Worm (Caenorhabditis elegans): ENCODE data around the gene dml-1.

Gene dml-1

DNA sequence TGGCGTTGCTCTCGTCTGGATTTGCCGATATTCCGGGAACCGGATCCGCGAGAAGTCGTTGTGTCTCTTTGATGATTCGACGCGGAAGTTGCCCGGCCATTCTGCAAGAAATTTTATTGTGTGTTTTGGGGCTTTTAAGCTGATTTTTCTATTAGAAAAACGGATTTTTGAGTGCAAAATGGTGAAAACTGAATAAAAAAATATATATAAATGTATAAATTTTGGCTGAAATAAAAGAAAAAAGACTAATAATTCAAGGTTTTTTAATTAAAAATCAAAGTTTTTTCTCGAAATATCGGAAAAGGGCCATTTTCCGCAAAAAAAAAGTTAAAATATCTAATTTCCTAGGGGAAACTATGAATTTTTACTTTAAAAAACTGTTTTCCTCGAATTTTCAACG is 38.8 kb downstream of the dml-1 start, which contains the start of gene ubc-13:
TSS of gene ubc-13 (minus strand) at position 101 of the 400 bp plus-strand sequence.
- TF ChIP-seq ceh-19 (GFP tag; optimal IDR thresholded peaks at IDR 0.05) (no peak), ceh-6 (GFP tag; optimal IDR thresholded peaks at IDR 0.05) (no peak), T23F11.4 (GFP tag; optimal IDR thresholded peaks at IDR 0.05) (no peak), pha-2 (tag; optimal IDR thresholded peaks at IDR 0.05) (no peak), fkh-10 (GFP tag; optimal IDR thresholded peaks at IDR 0.05) (no peak), pax-1 (tag; optimal IDR thresholded peaks at IDR 0.05) (no peak), hlh-6 (tag; optimal IDR thresholded peaks at IDR 0.05) (no peak), ceh-2 (tag; optimal IDR thresholded peaks at IDR 0.05) (no peak), hlh-15 (tag; optimal IDR thresholded peaks at IDR 0.05) (no peak)

DNA sequence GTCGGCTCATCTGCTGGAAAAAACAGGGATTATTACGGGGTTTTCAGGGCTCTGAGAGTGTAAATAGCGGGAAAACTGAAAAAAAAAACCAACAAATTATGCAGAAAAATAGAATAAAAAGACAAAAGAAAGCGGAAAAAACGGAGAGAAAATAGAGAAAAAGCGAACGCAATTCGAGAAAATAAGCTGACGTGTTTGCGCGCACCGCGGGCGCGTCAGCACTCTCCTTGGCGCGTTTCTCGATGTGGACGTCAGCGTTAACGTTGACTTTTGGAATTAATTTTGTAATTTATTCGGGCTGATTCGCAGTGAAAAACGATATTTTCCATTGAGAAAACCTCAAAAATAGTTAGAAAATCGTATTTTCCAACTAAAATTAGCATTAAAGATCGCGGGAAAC is 41.7 kb downstream of the dml-1 start, which contains the start of gene manf-1:
TSS of gene manf-1 (minus strand) at position 13 of the 400 bp plus-strand sequence.
- TF ChIP-seq elt-2 (tag; optimal IDR thresholded peaks at IDR 0.05) (no peak), K02D7.2 (tag; optimal IDR thresholded peaks at IDR 0.05) (no peak), rnt-1 (tag; optimal IDR thresholded peaks at IDR 0.05) (no peak), C38D4.7 (GFP tag; optimal IDR thresholded peaks at IDR 0.05) (no peak), ceh-31 (tag; optimal IDR thresholded peaks at IDR 0.05) (peak; percentile 11), odd-2 (tag; optimal IDR thresholded peaks at IDR 0.05) (no peak), T23F11.4 (GFP tag; optimal IDR thresholded peaks at IDR 0.05) (no peak), sox-2 (GFP tag; IDR thresholded peaks at IDR 0.05) (no peak), madf-2 (tag; optimal IDR thresholded peaks at IDR 0.05) (no peak), ceh-30 (tag; optimal IDR thresholded peaks at IDR 0.05) (peak; percentile 11), pag-3 (tag; optimal IDR thresholded peaks at IDR 0.05; ENCODE audit: borderline replicate concordance) (no peak), nfya-1 (tag; optimal IDR thresholded peaks at IDR 0.05) (peak; percentile 26), fkh-6 (tag; optimal IDR thresholded peaks at IDR 0.05) (no peak)

DNA sequence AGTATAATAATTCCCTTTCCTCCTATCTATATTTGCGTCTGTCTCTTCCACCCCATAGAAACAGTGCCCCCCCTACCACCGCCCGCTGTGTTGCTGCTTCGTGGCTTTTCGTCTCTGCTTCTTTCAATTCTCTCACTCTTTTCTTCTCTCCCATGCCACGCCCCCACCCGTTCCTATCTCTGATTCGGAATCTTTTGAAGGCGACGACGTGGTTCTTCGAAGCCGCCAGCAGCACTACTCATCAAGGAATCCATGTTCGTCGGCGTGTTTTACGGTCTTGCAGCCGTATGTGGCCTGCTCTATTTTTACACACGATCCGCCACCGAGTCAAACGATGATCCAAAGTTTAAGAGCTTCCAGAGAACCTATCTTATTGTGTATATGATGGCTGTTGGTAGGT is 44.5 kb downstream of the dml-1 start, which contains the start of gene samt-1:
TSS of gene samt-1 (plus strand) at position 176 of the 400 bp plus-strand sequence.
- TF ChIP-seq C08G9.2 (tag; optimal IDR thresholded peaks at IDR 0.05) (no peak), eyg-1 (tag; optimal IDR thresholded peaks at IDR 0.05) (no peak), ceh-9 (tag; optimal IDR thresholded peaks at IDR 0.05) (no peak), dmd-4 (tag; optimal IDR thresholded peaks at IDR 0.05; ENCODE audit: borderline replicate concordance) (no peak), T23F11.4 (GFP tag; optimal IDR thresholded peaks at IDR 0.05) (no peak), ceh-31 (tag; optimal IDR thresholded peaks at IDR 0.05) (no peak), madf-2 (tag; optimal IDR thresholded peaks at IDR 0.05) (no peak), pax-1 (tag; optimal IDR thresholded peaks at IDR 0.05) (no peak), F13H6.1 (tag; optimal IDR thresholded peaks at IDR 0.05) (no peak)

DNA sequence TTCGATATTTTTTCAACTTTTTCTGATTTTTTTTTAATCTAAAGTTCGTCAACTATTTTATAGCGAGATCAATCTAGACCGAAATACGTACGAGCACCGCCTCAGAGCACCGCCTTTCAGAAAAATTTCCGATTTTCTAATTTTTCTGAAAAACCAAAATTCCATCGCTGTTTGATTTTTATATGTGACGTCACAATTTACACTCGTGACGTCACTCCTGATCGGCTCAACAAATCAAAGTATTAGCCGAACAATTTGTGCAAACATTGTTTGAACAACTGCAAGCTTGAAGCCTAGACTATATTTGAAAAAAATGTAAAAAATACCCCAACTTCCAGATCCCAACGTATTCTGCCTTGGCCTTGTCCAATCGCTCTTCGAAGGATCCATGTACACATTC is 48.4 kb downstream of the dml-1 start:
- TF ChIP-seq nfya-1 (tag; optimal IDR thresholded peaks at IDR 0.05) (no peak), mec-3 (tag; optimal IDR thresholded peaks at IDR 0.05; ENCODE audit: borderline replicate concordance) (no peak), sdc-2 (tag; optimal IDR thresholded peaks at IDR 0.05) (no peak), lim-6 (tag; optimal IDR thresholded peaks at IDR 0.05) (no peak), C08G9.2 (tag; optimal IDR thresholded peaks at IDR 0.05) (no peak), ceh-2 (tag; optimal IDR thresholded peaks at IDR 0.05) (no peak), fkh-10 (GFP tag; optimal IDR thresholded peaks at IDR 0.05) (no peak)
